Worm (Caenorhabditis elegans) whole organism, L4 larva: Measurements from ENCODE around the gene aakg-5.

Experiments
- D1046.2 ChIP-seq: fragments of 200-800 bp; sonication (Bioruptor generic); IDR thresholded peaks from 2 replicates; pipeline ENCODE4 v1.3.6; 2022; ENCODE audit warnings: missing genetic modification characterization, missing compliant biosample characterization
- F26F4.8 ChIP-seq: fragments of 200-800 bp; sonication (Bioruptor generic); conservative IDR thresholded peaks from 2 replicates; pipeline ENCODE4 v1.3.6; 2022; ENCODE audit warnings: missing genetic modification characterization, missing compliant biosample characterization
- F49E8.2 ChIP-seq: sonication (generic microtip); optimal IDR thresholded peaks from 2 replicates; lab custom pipeline; 2016; ENCODE audit warnings: missing compliant biosample characterization, mild to moderate bottlenecking, missing genetic modification characterization, borderline replicate concordance
- T20F7.1 ChIP-seq: fragments of 200-800 bp; sonication (Bioruptor generic); optimal IDR thresholded peaks from 2 replicates; lab custom pipeline; 2018; ENCODE audit warnings: mild to moderate bottlenecking, missing genetic modification characterization, missing compliant biosample characterization
- T26A8.4 ChIP-seq: fragments of 200-800 bp; sonication (Bioruptor generic); IDR thresholded peaks from 2 replicates; pipeline ENCODE4 v1.3.6; 2022; ENCODE audit warnings: missing genetic modification characterization, missing compliant biosample characterization
- ZK337.2 ChIP-seq: fragments of 200-800 bp; sonication (Bioruptor generic); IDR thresholded peaks from 2 replicates; pipeline ENCODE4 v1.3.6; 2022; ENCODE audit warnings: missing genetic modification reagents, missing genetic modification characterization, missing compliant biosample characterization
- ZK546.5 ChIP-seq, 2 experiments: sonication (generic microtip); optimal IDR thresholded peaks; 2 replicates each; lab custom pipeline; 2017; ENCODE audit warnings: missing biosample characterization in 2 of 2, missing genetic modification characterization in 2 of 2
- aly-2 ChIP-seq: sonication (generic microtip); optimal IDR thresholded peaks from 2 replicates; lab custom pipeline; 2018; ENCODE audit warnings: missing biosample characterization, missing genetic modification characterization
- arid-1 ChIP-seq: fragments of 200-800 bp; sonication (Bioruptor generic); conservative IDR thresholded peaks from 2 replicates; pipeline ENCODE4 v1.3.6; 2022; ENCODE audit warnings: missing genetic modification reagents, missing genetic modification characterization, missing compliant biosample characterization
- ceh-44 ChIP-seq: fragments of 200-800 bp; sonication (Bioruptor generic); IDR thresholded peaks from 2 replicates; pipeline ENCODE4 v1.3.6; 2022; ENCODE audit warnings: missing genetic modification reagents, missing genetic modification characterization, missing compliant biosample characterization
- ceh-82 ChIP-seq: sonication (generic microtip); optimal IDR thresholded peaks from 2 replicates; lab custom pipeline; 2017; ENCODE audit warnings: missing biosample characterization, missing genetic modification characterization
- ces-1 ChIP-seq: fragments of 150-350 bp; sonication (generic microtip); optimal IDR thresholded peaks from 4 replicates; lab custom pipeline; 2014; ENCODE audit warnings: missing biosample characterization, missing genetic modification reagents, missing genetic modification characterization
- ctbp-1 ChIP-seq: fragments of 200-800 bp; sonication (Bioruptor generic); IDR thresholded peaks from 2 replicates; pipeline ENCODE4 v1.3.6; 2022; ENCODE audit warnings: missing genetic modification reagents, missing genetic modification characterization, missing compliant biosample characterization
- daf-19 ChIP-seq: fragments of 200-800 bp; sonication (Bioruptor generic); conservative IDR thresholded peaks from 2 replicates; pipeline ENCODE4 v1.3.6; 2022; ENCODE audit warnings: missing genetic modification characterization, missing compliant biosample characterization
- daf-8 ChIP-seq: fragments of 200-800 bp; sonication (Bioruptor generic); IDR thresholded peaks from 2 replicates; pipeline ENCODE4 v1.3.6; 2022; ENCODE audit warnings: missing genetic modification characterization, missing compliant biosample characterization
- dmd-8 ChIP-seq: fragments of 200-800 bp; sonication (Bioruptor generic); IDR thresholded peaks from 2 replicates; pipeline ENCODE4 v1.3.6; 2022; ENCODE audit warnings: missing genetic modification characterization, missing compliant biosample characterization
- dve-1 ChIP-seq: sonication (generic microtip); optimal IDR thresholded peaks from 2 replicates; lab custom pipeline; 2017; ENCODE audit warnings: antibody characterized with exemption, mild to moderate bottlenecking, missing genetic modification characterization, missing compliant biosample characterization; ENCODE audit not compliant: insufficient read depth
- fkh-10 ChIP-seq: fragments of 150-350 bp; optimal IDR thresholded peaks from 2 replicates; lab custom pipeline; 2014; ENCODE audit warnings: missing biosample characterization, missing genetic modification reagents, missing genetic modification characterization
- hif-1 ChIP-seq, 2 experiments: sonication (generic microtip); optimal IDR thresholded peaks; 2 replicates each; lab custom pipeline; 2016 to 2017; ENCODE audit warnings: missing compliant biosample characterization in 2 of 2, missing genetic modification characterization in 2 of 2, missing genetic modification reagents in 2 of 2, missing genotype in 2 of 2, mild to moderate bottlenecking in 1 of 2
- hmg-1.1 ChIP-seq: fragments of 200-800 bp; sonication (Bioruptor generic); IDR thresholded peaks from 2 replicates; pipeline ENCODE4 v1.3.6; 2022; ENCODE audit warnings: missing genetic modification reagents, missing genetic modification characterization, missing compliant biosample characterization
- jun-1 ChIP-seq: fragments of 150-350 bp; optimal IDR thresholded peaks from 2 replicates; lab custom pipeline; 2014; ENCODE audit warnings: missing biosample characterization, missing genetic modification reagents, missing genetic modification characterization
- lim-7 ChIP-seq: fragments of 200-800 bp; sonication (Bioruptor generic); IDR thresholded peaks from 2 replicates; pipeline ENCODE4 v1.3.6; 2022; ENCODE audit warnings: missing genetic modification characterization, missing compliant biosample characterization
- lin-1 ChIP-seq: fragments of 200-800 bp; sonication (Bioruptor generic); IDR thresholded peaks from 2 replicates; pipeline ENCODE4 v1.3.6; 2022; ENCODE audit warnings: missing genetic modification reagents, missing genetic modification characterization, missing compliant biosample characterization
- lin-13 ChIP-seq: fragments of 150-350 bp; optimal IDR thresholded peaks from 2 replicates; lab custom pipeline; 2014; ENCODE audit warnings: missing biosample characterization, missing genetic modification reagents, missing genetic modification characterization
- lin-15B ChIP-seq: fragments of 150-350 bp; sonication (generic microtip); optimal IDR thresholded peaks from 3 replicates; lab custom pipeline; 2014; ENCODE audit warnings: missing biosample characterization, missing genetic modification characterization
- lin-29 ChIP-seq: fragments of 200-800 bp; sonication (Bioruptor generic); IDR thresholded peaks from 2 replicates; pipeline ENCODE4 v1.3.6; 2022; ENCODE audit warnings: missing genetic modification reagents, missing genetic modification characterization, missing compliant biosample characterization
- lin-38 ChIP-seq: fragments of 200-800 bp; sonication (Bioruptor generic); IDR thresholded peaks from 2 replicates; pipeline ENCODE4 v1.3.6; 2022; ENCODE audit warnings: missing genetic modification reagents, missing genetic modification characterization, missing compliant biosample characterization
- lin-39 ChIP-seq: fragments of 150-350 bp; optimal IDR thresholded peaks from 2 replicates; lab custom pipeline; 2014; ENCODE audit warnings: missing biosample characterization, missing genetic modification reagents, missing genetic modification characterization
- lir-3 ChIP-seq: sonication (generic microtip); optimal IDR thresholded peaks from 2 replicates; lab custom pipeline; 2016; ENCODE audit warnings: mild to moderate bottlenecking, missing genetic modification characterization, missing compliant biosample characterization
- madf-5 ChIP-seq, 2 experiments: fragments of 200-800 bp; sonication (Bioruptor generic); IDR thresholded peaks; 2 replicates each; pipeline ENCODE4 v1.3.6; 2022; ENCODE audit warnings: missing compliant biosample characterization in 2 of 2, missing genetic modification characterization in 2 of 2
- mes-2 ChIP-seq: sonication (generic microtip); optimal IDR thresholded peaks from 2 replicates; lab custom pipeline; 2016; ENCODE audit warnings: missing genotype, mild to moderate bottlenecking, missing genetic modification characterization, missing compliant biosample characterization; ENCODE audit not compliant: poor library complexity, severe bottlenecking
- mxl-2 ChIP-seq: fragments of 200-800 bp; sonication (Bioruptor generic); conservative IDR thresholded peaks from 2 replicates; pipeline ENCODE4 v1.3.6; 2022; ENCODE audit warnings: missing genetic modification reagents, missing genetic modification characterization, missing compliant biosample characterization
- nhr-10 ChIP-seq: fragments of 150-350 bp; optimal IDR thresholded peaks from 2 replicates; lab custom pipeline; 2014; ENCODE audit warnings: missing biosample characterization, missing genetic modification characterization
- nhr-11 ChIP-seq: fragments of 150-350 bp; optimal IDR thresholded peaks from 2 replicates; lab custom pipeline; 2014; ENCODE audit warnings: missing biosample characterization, missing genetic modification characterization
- nhr-237 ChIP-seq: sonication (generic microtip); optimal IDR thresholded peaks from 2 replicates; lab custom pipeline; 2017; ENCODE audit warnings: missing biosample characterization, missing genetic modification characterization
- nhr-28 ChIP-seq: fragments of 150-350 bp; optimal IDR thresholded peaks from 2 replicates; lab custom pipeline; 2014; ENCODE audit warnings: missing biosample characterization, missing genetic modification characterization
- nhr-77 ChIP-seq: fragments of 150-350 bp; optimal IDR thresholded peaks from 2 replicates; lab custom pipeline; 2014; ENCODE audit warnings: missing biosample characterization, missing genetic modification characterization
- pha-4 ChIP-seq, 2 experiments: fragments of 150-350 bp in 1 of 2; fragments of 200-800 bp in 1 of 2; sonication (Bioruptor generic) in 1 of 2; IDR thresholded peaks in 1 of 2; optimal IDR thresholded peaks in 1 of 2; 2 replicates each; pipeline versions ENCODE4 v1.3.6 to Lab custom; 2014 to 2022; ENCODE audit warnings: missing genetic modification characterization in 2 of 2, missing genetic modification reagents in 2 of 2, missing biosample characterization in 1 of 2, missing compliant biosample characterization in 1 of 2
- set-16 ChIP-seq: fragments of 200-800 bp; sonication (Bioruptor generic); IDR thresholded peaks from 2 replicates; pipeline ENCODE4 v1.3.6; 2022; ENCODE audit warnings: missing genetic modification reagents, missing genetic modification characterization, missing compliant biosample characterization
- skn-1 ChIP-seq: fragments of 150-350 bp; optimal IDR thresholded peaks from 2 replicates; lab custom pipeline; 2014; ENCODE audit warnings: missing biosample characterization, missing genetic modification characterization
- snpc-4 ChIP-seq: fragments of 150-350 bp; optimal IDR thresholded peaks from 2 replicates; lab custom pipeline; 2014; ENCODE audit warnings: missing biosample characterization, missing genetic modification characterization
- spr-1 ChIP-seq: sonication (generic microtip); optimal IDR thresholded peaks from 2 replicates; lab custom pipeline; 2016; ENCODE audit warnings: mild to moderate bottlenecking, missing genetic modification characterization, missing compliant biosample characterization
- spr-3 ChIP-seq: fragments of 200-800 bp; sonication (Bioruptor generic); optimal IDR thresholded peaks from 2 replicates; lab custom pipeline; 2018; ENCODE audit warnings: mild to moderate bottlenecking, missing genetic modification characterization, missing compliant biosample characterization
- tra-1 ChIP-seq: fragments of 200-800 bp; sonication (Bioruptor generic); IDR thresholded peaks from 2 replicates; pipeline ENCODE4 v1.3.6; 2022; ENCODE audit warnings: missing genetic modification reagents, missing genetic modification characterization, missing compliant biosample characterization
- unc-39 ChIP-seq: sonication (generic microtip); optimal IDR thresholded peaks from 2 replicates; lab custom pipeline; 2017; ENCODE audit warnings: missing biosample characterization, missing genetic modification characterization
- unc-62 ChIP-seq, 3 experiments: fragments of 150-350 bp in 1 of 3; sonication (generic microtip); optimal IDR thresholded peaks in 2 of 3; peaks in 1 of 3; 1 replicate in 1 of 3; 2 replicates in 2 of 3; lab custom pipeline; 2014 to 2017; ENCODE audit warnings: missing biosample characterization in 3 of 3, missing genetic modification characterization in 3 of 3, missing genetic modification reagents in 3 of 3, missing genotype in 1 of 3
- zag-1 ChIP-seq: fragments of 150-350 bp; optimal IDR thresholded peaks from 2 replicates; lab custom pipeline; 2014; ENCODE audit warnings: missing biosample characterization, missing genetic modification characterization
- zfp-3 ChIP-seq: fragments of 200-800 bp; sonication (Bioruptor generic); conservative IDR thresholded peaks from 2 replicates; pipeline ENCODE4 v1.3.6; 2022; ENCODE audit warnings: missing genetic modification reagents, missing genetic modification characterization, missing compliant biosample characterization
- zip-2 ChIP-seq: fragments of 150-350 bp; optimal IDR thresholded peaks from 2 replicates; lab custom pipeline; 2014; ENCODE audit warnings: missing biosample characterization, missing genetic modification characterization
- ztf-11 ChIP-seq: fragments of 150-350 bp; optimal IDR thresholded peaks from 2 replicates; lab custom pipeline; 2014; ENCODE audit warnings: missing biosample characterization, missing genetic modification characterization
- ztf-7 ChIP-seq: fragments of 150-350 bp; optimal IDR thresholded peaks from 2 replicates; lab custom pipeline; 2014; ENCODE audit warnings: missing biosample characterization, missing genetic modification characterization

Gene aakg-5

ce11 chrII:9974967-9975366 lies at the start of gene aakg-5 (continued):
- TF ChIP-seq arid-1 (GFP tag; lab: Robert Waterston, UW): 0 out of 2 replicates have a peak, but pooled peaks have one; percentile 24
- TF ChIP-seq nhr-10: peak; percentile 34
- TF ChIP-seq F49E8.2 (tag; lab: Kevin White, UChicago): no peak
- TF ChIP-seq unc-62 (GFP tag; optimal IDR thresholded peaks at IDR 0.05 in 1 of 2; lab: Kevin White, UChicago): peak in 1 of 2 experiments; percentile 93
- no peak for TF ChIP-seq unc-62 (tag; optimal IDR thresholded peaks at IDR 0.05; lab: Kevin White, UChicago)
- TF ChIP-seq snpc-4 (tag; lab: Kevin White, UChicago): no peak
- TF ChIP-seq nhr-237: no peak
- no peak for TF ChIP-seq fkh-10
- no peak for TF ChIP-seq skn-1 (tag; lab: Kevin White, UChicago)
- peak; percentile 71 for TF ChIP-seq lin-1 (GFP tag; lab: Robert Waterston, UW)
- no peak for TF ChIP-seq lin-29
- no peak for TF ChIP-seq unc-39
- no peak for TF ChIP-seq daf-19
- no peak for TF ChIP-seq ZK337.2 (GFP tag; lab: Robert Waterston, UW)
- peak; percentile 19 for TF ChIP-seq spr-1 (tag; lab: Kevin White, UChicago)
- peak; percentile 4 for TF ChIP-seq T20F7.1 (GFP tag; lab: Kevin White, UChicago)
- no peak for TF ChIP-seq ces-1 (GFP tag; lab: Kevin White, UChicago)
- no peak for TF ChIP-seq lin-15B (tag; lab: Kevin White, UChicago)
- peak; percentile 86 for TF ChIP-seq nhr-28 (tag; lab: Kevin White, UChicago)
- TF ChIP-seq lir-3: no peak
- TF ChIP-seq mes-2: peak; percentile 77
- no peak for TF ChIP-seq spr-3 (GFP tag; lab: Kevin White, UChicago)
- no peak for TF ChIP-seq ceh-82 (tag; lab: Kevin White, UChicago)
- no peak for TF ChIP-seq ztf-7 (tag; lab: Kevin White, UChicago)
- TF ChIP-seq ceh-44 (GFP tag; lab: Robert Waterston, UW): no peak
- TF ChIP-seq jun-1 (tag; lab: Kevin White, UChicago): no peak
- no peak for TF ChIP-seq ZK546.5 (tag; optimal IDR thresholded peaks at IDR 0.05; lab: Kevin White, UChicago)
- peak; percentile 55 for TF ChIP-seq T26A8.4 (GFP tag; lab: Robert Waterston, UW)
- TF ChIP-seq pha-4 (GFP tag; IDR thresholded peaks at IDR 0.05; lab: Robert Waterston, UW): peak; percentile 76
- TF ChIP-seq pha-4 (tag; optimal IDR thresholded peaks at IDR 0.05; lab: Kevin White, UChicago): peak; percentile 80
- no peak for TF ChIP-seq lin-39
- TF ChIP-seq hif-1 (tag; optimal IDR thresholded peaks at IDR 0.05; lab: Kevin White, UChicago): peak in 1 of 2 experiments; percentile 33
- TF ChIP-seq nhr-77 (tag; lab: Kevin White, UChicago): peak; percentile 29
- TF ChIP-seq lim-7 (GFP tag; lab: Robert Waterston, UW): no peak
- TF ChIP-seq tra-1 (GFP tag; lab: Robert Waterston, UW): peak; percentile 51; the same call in 1 of the 2 replicates
- peak; percentile 80 for TF ChIP-seq hmg-1.1
- no peak for TF ChIP-seq dmd-8
- no peak for TF ChIP-seq lin-38
- TF ChIP-seq D1046.2 (GFP tag; lab: Robert Waterston, UW): no peak
- no peak for TF ChIP-seq F26F4.8 (GFP tag; lab: Robert Waterston, UW)
- no peak for TF ChIP-seq set-16 (GFP tag; lab: Robert Waterston, UW)
- no peak for TF ChIP-seq mxl-2 (GFP tag; lab: Robert Waterston, UW)
- TF ChIP-seq ztf-11 (tag; lab: Kevin White, UChicago): no peak
- no peak for TF ChIP-seq aly-2 (tag; lab: Kevin White, UChicago)
- 0 out of 4 replicates have a peak, but pooled peaks of 1 of the 2 experiments have one; percentile 9 for TF ChIP-seq madf-5 (GFP tag; IDR thresholded peaks at IDR 0.05; lab: Robert Waterston, UW)
- no peak for TF ChIP-seq zag-1
- peak; percentile 63 for TF ChIP-seq ctbp-1 (GFP tag; lab: Robert Waterston, UW)
- TF ChIP-seq daf-8 (GFP tag; lab: Robert Waterston, UW): no peak
- peak; percentile 93 for TF ChIP-seq dve-1 (tag; lab: Kevin White, UChicago)
- no peak for TF ChIP-seq zip-2 (tag; lab: Kevin White, UChicago)
- no peak for TF ChIP-seq zfp-3
- peak; percentile 96 for TF ChIP-seq nhr-11
- no peak for TF ChIP-seq lin-13 (GFP tag; lab: Kevin White, UChicago)
